Worm (Caenorhabditis elegans) whole organism, mixed stage, embryonic: ENCODE measurements around the gene metl-5.

Experiments used
- M03D4.4 ChIP-seq: sonication (generic microtip); optimal IDR thresholded peaks from 2 replicates; lab custom pipeline; 2017; ENCODE audit warnings: mild to moderate bottlenecking, missing genetic modification characterization, missing compliant biosample characterization
- bed-3 ChIP-seq: fragments of 200-800 bp; sonication (Bioruptor generic); optimal IDR thresholded peaks from 3 replicates; lab custom pipeline; 2018; ENCODE audit warnings: mild to moderate bottlenecking, missing genetic modification characterization, moderate library complexity, missing compliant biosample characterization
- blmp-1 ChIP-seq: fragments of 150-350 bp; optimal IDR thresholded peaks from 2 replicates; lab custom pipeline; 2014; ENCODE audit warnings: missing biosample characterization, missing genetic modification characterization
- ceh-43 ChIP-seq: fragments of 200-800 bp; sonication (Bioruptor generic); optimal IDR thresholded peaks from 2 replicates; lab custom pipeline; 2018; ENCODE audit warnings: mild to moderate bottlenecking, missing genetic modification characterization, moderate library complexity, missing compliant biosample characterization
- ceh-83 ChIP-seq: fragments of 200-800 bp; sonication (Bioruptor generic); optimal IDR thresholded peaks from 2 replicates; lab custom pipeline; 2018; ENCODE audit warnings: mild to moderate bottlenecking, missing genetic modification characterization, missing compliant biosample characterization
- ces-1 ChIP-seq: fragments of 150-350 bp; optimal IDR thresholded peaks from 2 replicates; lab custom pipeline; 2014; ENCODE audit warnings: missing biosample characterization, missing genetic modification reagents, missing genetic modification characterization
- drap-1 ChIP-seq: fragments of 200-800 bp; sonication (Bioruptor generic); optimal IDR thresholded peaks from 3 replicates; lab custom pipeline; 2018; ENCODE audit warnings: mild to moderate bottlenecking, missing genetic modification characterization, missing compliant biosample characterization
- elt-1 ChIP-seq: sonication (generic microtip); optimal IDR thresholded peaks from 2 replicates; lab custom pipeline; 2017; ENCODE audit warnings: missing genetic modification characterization, mild to moderate bottlenecking, missing compliant biosample characterization, antibody characterized with exemption, moderate library complexity, borderline replicate concordance; ENCODE audit not compliant: insufficient read depth
- elt-3 ChIP-seq: fragments of 150-350 bp; optimal IDR thresholded peaks from 2 replicates; lab custom pipeline; 2014; ENCODE audit warnings: missing biosample characterization, missing genetic modification characterization
- flh-1 ChIP-seq: fragments of 200-800 bp; sonication (Bioruptor generic); optimal IDR thresholded peaks from 2 replicates; lab custom pipeline; 2018; ENCODE audit warnings: mild to moderate bottlenecking, missing genetic modification characterization, moderate library complexity, missing compliant biosample characterization
- ham-2 ChIP-seq: fragments of 200-800 bp; sonication (Bioruptor generic); optimal IDR thresholded peaks from 2 replicates; lab custom pipeline; 2018; ENCODE audit warnings: mild to moderate bottlenecking, missing genetic modification characterization, missing compliant biosample characterization
- hlh-1 ChIP-seq: fragments of 150-350 bp; optimal IDR thresholded peaks from 2 replicates; lab custom pipeline; 2014; ENCODE audit warnings: missing biosample characterization, missing genetic modification reagents, missing genetic modification characterization
- lin-13 ChIP-seq: fragments of 150-350 bp; optimal IDR thresholded peaks from 2 replicates; lab custom pipeline; 2014; ENCODE audit warnings: missing biosample characterization, missing genetic modification characterization
- lin-32 ChIP-seq: fragments of 200-800 bp; sonication (Bioruptor generic); optimal IDR thresholded peaks from 2 replicates; lab custom pipeline; 2018; ENCODE audit warnings: mild to moderate bottlenecking, missing genetic modification characterization, missing compliant biosample characterization
- lsy-2 ChIP-seq: fragments of 150-350 bp; optimal IDR thresholded peaks from 2 replicates; lab custom pipeline; 2014; ENCODE audit warnings: missing biosample characterization, missing genetic modification characterization
- mab-5 ChIP-seq: fragments of 150-350 bp; optimal IDR thresholded peaks from 2 replicates; lab custom pipeline; 2014; ENCODE audit warnings: missing biosample characterization, missing genetic modification characterization
- mep-1 ChIP-seq: fragments of 150-350 bp; optimal IDR thresholded peaks from 2 replicates; lab custom pipeline; 2017; ENCODE audit warnings: missing biosample characterization, missing genetic modification reagents, missing genetic modification characterization, inconsistent platforms
- mls-2 ChIP-seq: sonication (generic microtip); optimal IDR thresholded peaks from 2 replicates; lab custom pipeline; 2016; ENCODE audit warnings: mild to moderate bottlenecking, missing genetic modification characterization, moderate library complexity, missing compliant biosample characterization
- nhr-12 ChIP-seq: fragments of 150-350 bp; optimal IDR thresholded peaks from 2 replicates; lab custom pipeline; 2014; ENCODE audit warnings: missing biosample characterization, missing genetic modification characterization
- nhr-2 ChIP-seq: fragments of 150-350 bp; optimal IDR thresholded peaks from 2 replicates; lab custom pipeline; 2014; ENCODE audit warnings: missing biosample characterization, missing genetic modification characterization
- nhr-237 ChIP-seq: fragments of 150-350 bp; optimal IDR thresholded peaks from 2 replicates; lab custom pipeline; 2014; ENCODE audit warnings: missing biosample characterization, missing genetic modification characterization
- nhr-76 ChIP-seq: sonication (generic microtip); optimal IDR thresholded peaks from 2 replicates; lab custom pipeline; 2017; ENCODE audit warnings: missing biosample characterization, missing genetic modification characterization
- pha-4 ChIP-seq: fragments of 150-350 bp; optimal IDR thresholded peaks from 2 replicates; lab custom pipeline; 2018; ENCODE audit warnings: missing biosample characterization, missing genetic modification reagents, missing genetic modification characterization
- sem-2 ChIP-seq: fragments of 200-800 bp; sonication (Bioruptor generic); optimal IDR thresholded peaks from 2 replicates; lab custom pipeline; 2018; ENCODE audit warnings: mild to moderate bottlenecking, missing genetic modification characterization, missing compliant biosample characterization
- snpc-4 ChIP-seq: fragments of 150-350 bp; optimal IDR thresholded peaks from 2 replicates; lab custom pipeline; 2014; ENCODE audit warnings: missing biosample characterization, missing genetic modification characterization
- sptf-1 ChIP-seq: sonication (generic microtip); optimal IDR thresholded peaks from 2 replicates; lab custom pipeline; 2017; ENCODE audit warnings: mild to moderate bottlenecking, missing genetic modification characterization, moderate library complexity, missing compliant biosample characterization
- tbx-8 ChIP-seq: fragments of 200-800 bp; sonication (Bioruptor generic); optimal IDR thresholded peaks from 2 replicates; lab custom pipeline; 2018; ENCODE audit warnings: mild to moderate bottlenecking, missing genetic modification characterization, moderate library complexity, missing compliant biosample characterization
- unc-120 ChIP-seq: sonication (generic microtip); optimal IDR thresholded peaks from 2 replicates; lab custom pipeline; 2017; ENCODE audit warnings: missing genetic modification characterization, missing compliant biosample characterization; ENCODE audit not compliant: poor library complexity, severe bottlenecking
- unc-62 ChIP-seq: fragments of 150-350 bp; optimal IDR thresholded peaks from 2 replicates; lab custom pipeline; 2014; ENCODE audit warnings: missing biosample characterization, missing genetic modification reagents, missing genetic modification characterization
- zip-8 ChIP-seq: fragments of 150-350 bp; optimal IDR thresholded peaks from 2 replicates; lab custom pipeline; 2014; ENCODE audit warnings: missing biosample characterization, missing genetic modification characterization
- ztf-11 ChIP-seq: fragments of 150-350 bp; optimal IDR thresholded peaks from 2 replicates; lab custom pipeline; 2014; ENCODE audit warnings: missing biosample characterization, missing genetic modification characterization

metl-5 gene

DNA sequence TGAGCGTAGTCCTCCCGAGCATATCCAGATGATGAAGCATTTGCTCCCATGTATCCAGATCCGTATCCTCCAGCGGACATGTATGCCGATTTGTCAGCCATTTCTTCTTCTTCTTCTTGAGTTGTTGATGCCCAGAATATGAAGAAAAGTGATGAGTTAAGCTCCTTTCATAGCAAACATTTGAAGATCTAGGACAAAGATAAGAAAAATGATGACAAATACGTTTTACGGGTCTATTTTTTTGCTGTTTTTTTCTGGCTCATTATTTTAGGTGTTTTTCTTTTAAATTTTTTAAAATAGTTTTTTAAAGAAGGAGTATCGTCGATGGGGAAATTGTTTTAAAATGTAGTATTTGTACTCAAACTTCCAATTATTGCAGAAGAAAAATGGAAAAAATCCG, 27.4 kb downstream of the metl-5 start, which contains the start of gene nspd-9:
TSS of gene nspd-9 (minus strand) at position 101 of the 400 bp plus-strand sequence.
- TF ChIP-seq lin-32 (GFP tag; lab: Kevin White, UChicago) = no peak
- no peak for TF ChIP-seq elt-1 (tag; lab: Kevin White, UChicago)
- no peak for TF ChIP-seq hlh-1 (tag; lab: Kevin White, UChicago)
- no peak for TF ChIP-seq lin-13 (tag; lab: Kevin White, UChicago)
- TF ChIP-seq mls-2 (tag; lab: Kevin White, UChicago) = no peak
- TF ChIP-seq ceh-83 (GFP tag; lab: Kevin White, UChicago) = no peak
- no peak for TF ChIP-seq snpc-4 (tag; lab: Kevin White, UChicago)
- no peak for TF ChIP-seq pha-4
- no peak for TF ChIP-seq ces-1 (GFP tag; lab: Kevin White, UChicago)
- TF ChIP-seq sptf-1 (tag; lab: Kevin White, UChicago) = no peak
- no peak for TF ChIP-seq flh-1 (GFP tag; lab: Kevin White, UChicago)
- TF ChIP-seq ham-2 = no peak
- TF ChIP-seq lsy-2 (tag; lab: Kevin White, UChicago) = no peak

DNA sequence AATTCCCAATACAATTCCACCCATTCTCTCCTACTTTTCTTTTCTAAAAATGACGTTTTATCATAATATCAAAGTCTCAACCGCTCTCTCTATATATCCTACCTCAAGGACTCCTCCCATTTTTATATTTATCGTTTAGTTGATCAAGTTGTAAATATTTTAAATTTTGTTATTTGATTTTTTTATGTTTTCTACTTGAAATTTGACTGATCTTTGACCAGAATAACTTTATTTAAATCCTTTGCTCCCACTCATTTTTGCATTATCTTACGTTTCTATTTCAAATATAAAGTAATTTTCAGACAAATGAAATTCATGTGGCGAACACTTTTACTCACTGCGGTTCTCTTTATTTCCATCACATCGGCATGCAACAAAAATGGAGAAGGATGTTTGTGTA, 34.6 kb downstream of the metl-5 start, which contains the start of the genes acbp-7 and F26A1.19:
TSS of gene acbp-7 (plus strand) at position 301 of the 400 bp plus-strand sequence.
TSS of gene F26A1.19 (plus strand) at position 303 of the 400 bp plus-strand sequence.
- TF ChIP-seq elt-3 (tag; lab: Kevin White, UChicago) = no peak
- no peak for TF ChIP-seq blmp-1 (tag; lab: Kevin White, UChicago)
- TF ChIP-seq lin-32 (GFP tag; lab: Kevin White, UChicago) = no peak
- TF ChIP-seq nhr-12 (tag; lab: Kevin White, UChicago) = no peak
- no peak for TF ChIP-seq drap-1
- no peak for TF ChIP-seq nhr-237 (tag; lab: Kevin White, UChicago)
- no peak for TF ChIP-seq hlh-1 (tag; lab: Kevin White, UChicago)
- TF ChIP-seq mls-2 (tag; lab: Kevin White, UChicago) = no peak
- no peak for TF ChIP-seq ztf-11
- no peak for TF ChIP-seq nhr-76 (tag; lab: Kevin White, UChicago)
- TF ChIP-seq unc-62 (GFP tag; lab: Kevin White, UChicago) = no peak
- TF ChIP-seq elt-1 (tag; lab: Kevin White, UChicago) = no peak
- no peak for TF ChIP-seq tbx-8 (GFP tag; lab: Kevin White, UChicago)
- TF ChIP-seq flh-1 (GFP tag; lab: Kevin White, UChicago) = no peak
- no peak for TF ChIP-seq M03D4.4 (tag; lab: Kevin White, UChicago)

DNA sequence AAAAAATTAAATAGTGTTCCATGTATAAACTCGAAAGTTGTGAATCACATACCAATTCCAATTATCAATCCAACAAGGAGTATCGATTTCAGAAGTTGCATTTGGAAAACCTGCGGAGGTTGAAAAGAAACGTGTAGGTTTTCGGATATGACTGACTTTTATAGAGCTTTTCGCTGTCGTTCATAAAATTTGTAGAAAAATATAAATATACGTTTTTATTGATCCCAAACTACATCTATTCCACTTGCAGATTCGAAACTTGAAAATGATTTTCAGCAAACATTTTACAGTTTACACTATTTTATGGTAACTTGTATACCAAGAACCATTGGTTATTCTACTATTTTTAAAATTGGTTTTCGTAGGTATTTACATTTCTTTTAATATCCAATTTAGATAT, 39.4 kb downstream of the metl-5 start, which contains the start of gene clec-156:
TSS of gene clec-156 (minus strand) at position 101 of the 400 bp plus-strand sequence.
- TF ChIP-seq ceh-43 (GFP tag; lab: Kevin White, UChicago) = no peak
- TF ChIP-seq sptf-1 (tag; lab: Kevin White, UChicago) = no peak
- TF ChIP-seq hlh-1 (tag; lab: Kevin White, UChicago) = no peak
- TF ChIP-seq nhr-76 (tag; lab: Kevin White, UChicago) = no peak
- no peak for TF ChIP-seq unc-120 (tag; lab: Kevin White, UChicago)
- TF ChIP-seq lin-13 (tag; lab: Kevin White, UChicago) = no peak
- no peak for TF ChIP-seq ceh-83 (GFP tag; lab: Kevin White, UChicago)
- TF ChIP-seq elt-1 (tag; lab: Kevin White, UChicago) = no peak
- no peak for TF ChIP-seq nhr-237 (tag; lab: Kevin White, UChicago)
- no peak for TF ChIP-seq unc-62 (GFP tag; lab: Kevin White, UChicago)
- TF ChIP-seq sem-2 (GFP tag; lab: Kevin White, UChicago) = no peak
- TF ChIP-seq nhr-12 (tag; lab: Kevin White, UChicago) = no peak
- TF ChIP-seq bed-3 (GFP tag; lab: Kevin White, UChicago) = no peak
- no peak for TF ChIP-seq ham-2
- TF ChIP-seq ces-1 (GFP tag; lab: Kevin White, UChicago) = no peak
- no peak for TF ChIP-seq snpc-4 (tag; lab: Kevin White, UChicago)
- no peak for TF ChIP-seq blmp-1 (tag; lab: Kevin White, UChicago)
- no peak for TF ChIP-seq elt-3 (tag; lab: Kevin White, UChicago)
- TF ChIP-seq lsy-2 (tag; lab: Kevin White, UChicago) = no peak

DNA sequence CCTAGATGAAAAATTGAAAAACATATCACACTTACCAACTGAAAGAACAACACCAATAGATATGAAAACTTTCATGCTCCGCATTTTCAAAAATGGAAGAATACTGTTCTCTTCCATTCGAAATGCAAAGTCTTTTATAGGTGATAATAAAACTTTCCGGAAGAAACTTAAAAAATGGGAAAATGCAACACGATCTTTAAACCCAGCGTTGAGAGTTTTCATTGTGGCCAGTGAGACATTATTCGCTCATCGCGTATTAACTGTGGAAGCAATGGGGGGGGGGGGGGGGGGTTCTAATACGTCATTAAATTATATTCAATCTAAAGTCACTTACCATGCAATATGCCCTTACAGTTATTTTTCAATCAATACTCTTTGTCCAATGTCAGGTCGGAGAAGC, 41.5 kb downstream of the metl-5 start, which contains the start of the genes clec-157 and fkh-5:
TSS of gene clec-157 (minus strand) at position 101 of the 400 bp plus-strand sequence.
TSS of gene fkh-5 (plus strand) at position 336 of the 400 bp plus-strand sequence.
- TF ChIP-seq hlh-1 (tag; lab: Kevin White, UChicago) (no peak), M03D4.4 (tag; lab: Kevin White, UChicago) (no peak), unc-62 (GFP tag; lab: Kevin White, UChicago) (no peak), snpc-4 (tag; lab: Kevin White, UChicago) (no peak), unc-120 (tag; lab: Kevin White, UChicago) (no peak), lin-13 (tag; lab: Kevin White, UChicago) (no peak), nhr-2 (tag; lab: Kevin White, UChicago) (no peak), zip-8 (tag; lab: Kevin White, UChicago) (no peak), mep-1 (tag; lab: Kevin White, UChicago) (no peak), mab-5 (tag; lab: Kevin White, UChicago) (no peak), flh-1 (GFP tag; lab: Kevin White, UChicago) (no peak)
